Worm (Caenorhabditis elegans) whole organism, midembryonic: ENCODE data around the gene num-1.

Experiments used
- T22C8.4 ChIP-seq: fragments of 200-800 bp; sonication (Bioruptor generic); IDR thresholded peaks from 2 replicates; pipeline ENCODE4 v1.3.6; 2022; ENCODE audit warnings: missing genetic modification characterization, missing compliant biosample characterization
- cog-1 ChIP-seq: sonication (generic microtip); optimal IDR thresholded peaks from 2 replicates; lab custom pipeline; 2016; ENCODE audit warnings: missing genetic modification characterization, missing compliant biosample characterization
- flt-1 ChIP-seq: fragments of 200-800 bp; sonication (Bioruptor generic); IDR thresholded peaks from 2 replicates; pipeline ENCODE4 v1.3.6; 2022; ENCODE audit warnings: missing genetic modification characterization, missing compliant biosample characterization
- klf-2 ChIP-seq: fragments of 200-800 bp; sonication (Bioruptor generic); conservative IDR thresholded peaks from 2 replicates; pipeline ENCODE4 v1.3.6; 2022; ENCODE audit warnings: missing genetic modification reagents, missing genetic modification characterization, missing compliant biosample characterization
- med-1 ChIP-seq: sonication (generic microtip); optimal IDR thresholded peaks from 2 replicates; lab custom pipeline; 2017; ENCODE audit warnings: missing genetic modification characterization, mild to moderate bottlenecking, missing compliant biosample characterization, antibody characterized with exemption, missing genetic modification reagents; ENCODE audit not compliant: insufficient read depth
- ref-1 ChIP-seq: fragments of 200-800 bp; sonication (Bioruptor generic); conservative IDR thresholded peaks from 2 replicates; pipeline ENCODE4 v1.3.6; 2022; ENCODE audit warnings: missing genetic modification reagents, missing genetic modification characterization, missing compliant biosample characterization
- tab-1 ChIP-seq: fragments of 200-800 bp; sonication (Bioruptor generic); IDR thresholded peaks from 2 replicates; pipeline ENCODE4 v1.3.6; 2022; ENCODE audit warnings: missing genetic modification characterization, missing compliant biosample characterization
- ztf-23 ChIP-seq: fragments of 200-800 bp; sonication (Bioruptor generic); IDR thresholded peaks from 2 replicates; pipeline ENCODE4 v1.3.6; 2022; ENCODE audit warnings: missing genetic modification reagents, missing genetic modification characterization, missing compliant biosample characterization
- ztf-29 ChIP-seq: fragments of 200-800 bp; sonication (Bioruptor generic); IDR thresholded peaks from 2 replicates; pipeline ENCODE4 v1.3.6; 2022; ENCODE audit warnings: missing genetic modification reagents, missing genetic modification characterization, missing compliant biosample characterization

Gene num-1

ce11 chrV:20871194-20871593, 41.6 kb downstream of the num-1 start:
- TF ChIP-seq T22C8.4 (GFP tag; lab: Robert Waterston, UW) (no peak), med-1 (GFP tag; lab: Kevin White, UChicago) (no peak), ref-1 (no peak), flt-1 (GFP tag; lab: Robert Waterston, UW) (no peak), klf-2 (GFP tag; lab: Robert Waterston, UW) (no peak), tab-1 (GFP tag; lab: Robert Waterston, UW) (no peak), cog-1 (tag; lab: Kevin White, UChicago) (no peak), ztf-23 (GFP tag; lab: Robert Waterston, UW) (no peak), ztf-29 (GFP tag; lab: Robert Waterston, UW) (no peak)

ce11 chrV:20873144-20873543, 43.5 kb downstream of the num-1 start:
- TF ChIP-seq med-1 (GFP tag; lab: Kevin White, UChicago) (no peak), flt-1 (GFP tag; lab: Robert Waterston, UW) (no peak), ztf-23 (GFP tag; lab: Robert Waterston, UW) (no peak), ref-1 (no peak), ztf-29 (GFP tag; lab: Robert Waterston, UW) (no peak), cog-1 (tag; lab: Kevin White, UChicago) (no peak), tab-1 (GFP tag; lab: Robert Waterston, UW) (no peak), T22C8.4 (GFP tag; lab: Robert Waterston, UW) (no peak), klf-2 (GFP tag; lab: Robert Waterston, UW) (no peak)

- TF ChIP-seq klf-2 (GFP tag; lab: Robert Waterston, UW), result no peak
- no peak for TF ChIP-seq cog-1 (tag; lab: Kevin White, UChicago)
- TF ChIP-seq tab-1 (GFP tag; lab: Robert Waterston, UW), result no peak
- no peak for TF ChIP-seq ztf-29 (GFP tag; lab: Robert Waterston, UW)
- no peak for TF ChIP-seq med-1 (GFP tag; lab: Kevin White, UChicago)
- no peak for TF ChIP-seq flt-1 (GFP tag; lab: Robert Waterston, UW)
- TF ChIP-seq ref-1, result no peak
- TF ChIP-seq ztf-23 (GFP tag; lab: Robert Waterston, UW), result no peak
- TF ChIP-seq T22C8.4 (GFP tag; lab: Robert Waterston, UW), result no peak
Measured at ce11 chrV:20875324-20875723, 45.7 kb downstream of the num-1 start.

ce11 chrV:20879069-20879667, 49.6 kb downstream of the num-1 start, which contains the start of gene unc-80:
unc-80 (plus strand) TSS chrV:20879601.
- no peak for TF ChIP-seq med-1 (GFP tag; lab: Kevin White, UChicago)
